Worm (Caenorhabditis elegans): ENCODE results near the gene pitr-2.

- no peak for TF ChIP-seq lsy-2 (tag; optimal IDR thresholded peaks at IDR 0.05)
- peak; percentile 91 for TF ChIP-seq ama-1 (optimal IDR thresholded peaks at IDR 0.05)
- peak; percentile 44 for TF ChIP-seq nhr-25 (tag; optimal IDR thresholded peaks at IDR 0.05)
- TF ChIP-seq nhr-77 (tag; optimal IDR thresholded peaks at IDR 0.05), result no peak
- peak; percentile 5 for TF ChIP-seq blmp-1 (tag; optimal IDR thresholded peaks at IDR 0.05; ENCODE audit: insufficient read depth)
- no peak for TF ChIP-seq mab-5 (tag; optimal IDR thresholded peaks at IDR 0.05)
- no peak for TF ChIP-seq snpc-4 (tag; optimal IDR thresholded peaks at IDR 0.05)
- TF ChIP-seq unc-55 (GFP tag; optimal IDR thresholded peaks at IDR 0.05), result no peak
- TF ChIP-seq zag-1 (tag; optimal IDR thresholded peaks at IDR 0.05), result no peak
- no peak for TF ChIP-seq nhr-23 (tag; optimal IDR thresholded peaks at IDR 0.05)
- no peak for TF ChIP-seq skn-1 (tag; optimal IDR thresholded peaks at IDR 0.05)
- TF ChIP-seq lin-13 (GFP tag; optimal IDR thresholded peaks at IDR 0.05), result no peak
Measured at ce11 chrV:9165073-9165699, 27.7 kb upstream of the pitr-2 start, which contains the start of gene col-10.

Measured in whole organism, L2 larva.